Fruit fly (Drosophila melanogaster) whole organism, pupa: ENCODE measurements around the gene Mbs.

Source experiments
- CG15710 ChIP-seq: fragments of 200-800 bp; sonication (Bioruptor generic); optimal IDR thresholded peaks from 2 replicates; lab custom pipeline; 2018; ENCODE audit warnings: missing biosample characterization, mild to moderate bottlenecking, missing genetic modification characterization, moderate library complexity
- CG17806 ChIP-seq: fragments of 200-800 bp; sonication (Bioruptor generic); optimal IDR thresholded peaks from 2 replicates; lab custom pipeline; 2018; ENCODE audit warnings: missing biosample characterization, mild to moderate bottlenecking, missing genetic modification characterization, moderate library complexity
- CG32121 ChIP-seq: fragments of 200-800 bp; sonication (Bioruptor generic); IDR thresholded peaks from 2 replicates; pipeline ENCODE4 v1.3.6; 2022; ENCODE audit warnings: missing biosample characterization, missing genetic modification characterization
- EcR ChIP-seq: fragments of 200-800 bp; sonication (Bioruptor generic); optimal IDR thresholded peaks from 3 replicates; lab custom pipeline; 2019; ENCODE audit warnings: missing biosample characterization, missing genetic modification characterization, mild to moderate bottlenecking, moderate library complexity, missing genetic modification reagents
- Ets98B ChIP-seq: fragments of 200-800 bp; sonication (Bioruptor generic); IDR thresholded peaks from 2 replicates; pipeline ENCODE4 v1.3.6; 2022; ENCODE audit warnings: missing biosample characterization, missing genetic modification characterization
- gl ChIP-seq: fragments of 200-800 bp; sonication (Bioruptor generic); optimal IDR thresholded peaks from 2 replicates; lab custom pipeline; 2018; ENCODE audit warnings: missing biosample characterization, mild to moderate bottlenecking, missing genetic modification characterization

DNA sequence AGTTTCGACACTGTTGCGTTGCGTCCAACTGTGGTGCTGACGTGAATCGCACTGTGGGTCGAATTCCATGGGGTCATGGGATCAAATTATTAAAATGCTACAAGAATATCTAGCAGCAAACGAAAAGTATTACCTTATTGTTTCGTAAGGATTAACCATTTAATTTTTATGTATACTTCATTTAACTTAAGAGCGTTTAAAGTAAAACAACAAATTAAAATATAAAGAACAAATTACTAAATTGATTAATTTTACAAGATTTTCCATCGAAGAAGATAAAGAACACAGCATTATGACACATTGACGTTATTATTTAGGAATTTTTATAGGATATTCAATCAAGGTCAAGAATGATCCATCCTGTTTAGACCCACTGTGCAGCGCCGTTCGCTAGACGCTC, 2.3 kb downstream of the Mbs start:
- TF ChIP-seq CG17806 (tag; lab: Kevin White, UChicago): no peak
- peak; percentile 35; the same call in 1 of the 2 replicates for TF ChIP-seq Ets98B (GFP tag; lab: Robert Waterston, UW)
- TF ChIP-seq gl: no peak
- TF ChIP-seq CG32121 (GFP tag; lab: Robert Waterston, UW): peak; percentile 53; the same call in 1 of the 2 replicates
- no peak for TF ChIP-seq EcR (GFP tag; lab: Kevin White, UChicago)
- TF ChIP-seq CG15710 (tag; lab: Kevin White, UChicago): peak; percentile 10
